Fruit fly (Drosophila melanogaster) whole organism, wandering third instar larva: ENCODE measurements around the gene RabX6.

Experiments used
- Abd-B ChIP-seq: fragments of >200 bp; optimal IDR thresholded peaks from 2 replicates; lab custom pipeline; 2017; ENCODE audit warnings: missing biosample characterization, missing genetic modification characterization
- CG9705 ChIP-seq: fragments of 200-800 bp; sonication (Bioruptor generic); optimal IDR thresholded peaks from 2 replicates; lab custom pipeline; 2018; ENCODE audit warnings: missing biosample characterization, mild to moderate bottlenecking, missing genetic modification characterization
- CrebA ChIP-seq: fragments of 200-800 bp; sonication (Bioruptor generic); optimal IDR thresholded peaks from 2 replicates; lab custom pipeline; 2016; ENCODE audit warnings: missing biosample characterization, mild to moderate bottlenecking, missing genetic modification characterization, borderline replicate concordance
- Dfd ChIP-seq: fragments of >200 bp; optimal IDR thresholded peaks from 2 replicates; lab custom pipeline; 2017; ENCODE audit warnings: missing biosample characterization, missing genetic modification characterization
- Dif ChIP-seq: fragments of 200-275, 200-300 bp; sonication (Bioruptor generic); optimal IDR thresholded peaks from 2 replicates; lab custom pipeline; 2018; ENCODE audit warnings: missing biosample characterization, missing genetic modification characterization; ENCODE audit not compliant: partially characterized antibody
- HLH106 ChIP-seq: fragments of 200-800 bp; optimal IDR thresholded peaks from 3 replicates; lab custom pipeline; 2019; ENCODE audit warnings: missing biosample characterization, mild to moderate bottlenecking, missing genetic modification characterization, moderate library complexity
- Hnf4 ChIP-seq: fragments of 200-800 bp; sonication (Bioruptor generic); optimal IDR thresholded peaks from 2 replicates; lab custom pipeline; 2016; ENCODE audit warnings: missing biosample characterization, mild to moderate bottlenecking, missing genetic modification characterization
- Hr78 ChIP-seq: fragments of >200 bp; optimal IDR thresholded peaks from 2 replicates; lab custom pipeline; 2017; ENCODE audit warnings: missing biosample characterization, missing genetic modification characterization
- Hr83 ChIP-seq: fragments of 200-300 bp; sonication (Bioruptor generic); optimal IDR thresholded peaks from 2 replicates; lab custom pipeline; 2016; ENCODE audit warnings: missing biosample characterization, mild to moderate bottlenecking, missing genetic modification characterization, moderate library complexity; ENCODE audit not compliant: poor library complexity, severe bottlenecking
- Jra ChIP-seq: sonication (Bioruptor generic); optimal IDR thresholded peaks from 2 replicates; lab custom pipeline; 2016; ENCODE audit warnings: missing biosample characterization, missing genetic modification characterization
- Mio ChIP-seq: sonication (Bioruptor generic); optimal IDR thresholded peaks from 2 replicates; lab custom pipeline; 2016; ENCODE audit warnings: missing biosample characterization, missing genetic modification characterization
- Myc ChIP-seq: fragments of >200 bp; optimal IDR thresholded peaks from 2 replicates; lab custom pipeline; 2017
- N ChIP-seq: fragments of >200 bp; optimal IDR thresholded peaks from 2 replicates; lab custom pipeline; 2018; ENCODE audit warnings: missing biosample characterization, missing external identifiers, missing genetic modification characterization
- OdsH ChIP-seq: fragments of 200-800 bp; sonication (Bioruptor generic); optimal IDR thresholded peaks from 2 replicates; lab custom pipeline; 2016; ENCODE audit warnings: missing biosample characterization, mild to moderate bottlenecking, missing genetic modification characterization
- Rel ChIP-seq, 2 experiments: fragments of 200-800 bp; sonication (Bioruptor generic) in 1 of 2; optimal IDR thresholded peaks; 2 replicates in 1 of 2; 3 replicates in 1 of 2; lab custom pipeline; 2016 to 2019; ENCODE audit warnings: mild to moderate bottlenecking in 2 of 2, missing biosample characterization in 2 of 2, missing genetic modification characterization in 2 of 2, moderate library complexity in 1 of 2
- Sp1 ChIP-seq: fragments of 200-800 bp; sonication (Bioruptor generic); optimal IDR thresholded peaks from 3 replicates; lab custom pipeline; 2019; ENCODE audit warnings: missing biosample characterization, mild to moderate bottlenecking, missing genetic modification characterization, moderate library complexity
- Vsx2 ChIP-seq: fragments of 200-300, 225-300 bp; sonication (Bioruptor generic); optimal IDR thresholded peaks from 2 replicates; lab custom pipeline; 2018; ENCODE audit warnings: missing biosample characterization, missing genetic modification characterization; ENCODE audit not compliant: partially characterized antibody
- br ChIP-seq: fragments of 200-800 bp; sonication (Bioruptor generic); optimal IDR thresholded peaks from 2 replicates; lab custom pipeline; 2016; ENCODE audit warnings: missing biosample characterization, missing genetic modification characterization
- brk ChIP-seq: fragments of 200-800 bp; sonication (Bioruptor generic); optimal IDR thresholded peaks from 2 replicates; lab custom pipeline; 2016; ENCODE audit warnings: missing biosample characterization, mild to moderate bottlenecking, missing genetic modification characterization
- dl ChIP-seq, 2 experiments: fragments of 175-275, 200-275 bp in 1 of 2; fragments of 200-275 bp in 1 of 2; sonication (Bioruptor generic); optimal IDR thresholded peaks; lab custom pipeline; 2018; ENCODE audit warnings: mild to moderate bottlenecking in 2 of 2, missing biosample characterization in 2 of 2, missing genetic modification characterization in 2 of 2, moderate library complexity in 2 of 2; ENCODE audit not compliant: partially characterized antibody in 2 of 2, insufficient read depth in 1 of 2
- dmrt93B ChIP-seq: fragments of 200-800 bp; sonication (Bioruptor generic); optimal IDR thresholded peaks from 2 replicates; lab custom pipeline; 2018; ENCODE audit warnings: missing biosample characterization, mild to moderate bottlenecking, missing genetic modification characterization
- dsf ChIP-seq: sonication (Bioruptor generic); optimal IDR thresholded peaks from 2 replicates; lab custom pipeline; 2016; ENCODE audit warnings: missing biosample characterization, missing genetic modification characterization, borderline replicate concordance
- ey ChIP-seq: fragments of 200-800 bp; sonication (Bioruptor generic); optimal IDR thresholded peaks from 2 replicates; lab custom pipeline; 2016; ENCODE audit warnings: missing biosample characterization, missing genetic modification characterization
- fru ChIP-seq: fragments of 200-800 bp; sonication (Bioruptor generic); optimal IDR thresholded peaks from 3 replicates; lab custom pipeline; 2016; ENCODE audit warnings: missing biosample characterization, mild to moderate bottlenecking, missing genetic modification characterization
- h ChIP-seq: fragments of 200-800 bp; sonication (Bioruptor generic); optimal IDR thresholded peaks from 3 replicates; lab custom pipeline; 2016; ENCODE audit warnings: missing biosample characterization, mild to moderate bottlenecking, missing genetic modification characterization
- jim ChIP-seq: fragments of 175-275, 200-325 bp; sonication (Bioruptor generic); optimal IDR thresholded peaks from 2 replicates; lab custom pipeline; 2016; ENCODE audit warnings: missing biosample characterization, mild to moderate bottlenecking, missing genetic modification characterization
- lola ChIP-seq: fragments of >200 bp; optimal IDR thresholded peaks from 2 replicates; lab custom pipeline; 2017; ENCODE audit warnings: missing biosample characterization, missing genetic modification characterization
- pan ChIP-seq: fragments of >200 bp; optimal IDR thresholded peaks from 2 replicates; lab custom pipeline; 2017
- psq ChIP-seq: fragments of 200-800 bp; sonication (Bioruptor generic); optimal IDR thresholded peaks from 3 replicates; lab custom pipeline; 2017; ENCODE audit warnings: missing biosample characterization, mild to moderate bottlenecking, missing genetic modification characterization, moderate library complexity
- rgr ChIP-seq: fragments of 200-800 bp; sonication (Bioruptor generic); optimal IDR thresholded peaks from 3 replicates; lab custom pipeline; 2016; ENCODE audit warnings: missing biosample characterization, mild to moderate bottlenecking, missing genetic modification characterization
- tai ChIP-seq: sonication (Bioruptor generic); optimal IDR thresholded peaks from 2 replicates; lab custom pipeline; 2016; ENCODE audit warnings: missing biosample characterization, missing genetic modification characterization
- usp ChIP-seq: fragments of >200 bp; optimal IDR thresholded peaks from 2 replicates; lab custom pipeline; 2017; ENCODE audit warnings: missing biosample characterization, missing genetic modification characterization
- woc ChIP-seq: sonication (Bioruptor generic); optimal IDR thresholded peaks from 2 replicates; lab custom pipeline; 2016; ENCODE audit warnings: missing biosample characterization, mild to moderate bottlenecking, missing genetic modification characterization

Gene RabX6

dm6 chr3L:684749-685440 lies 5.4 kb upstream of the RabX6 start:
- TF ChIP-seq Mio = no peak
- TF ChIP-seq woc = no peak
- TF ChIP-seq Vsx2 (GFP tag; lab: Kevin White, UChicago) = no peak
- no peak for TF ChIP-seq rgr (GFP tag; lab: Kevin White, UChicago)
- TF ChIP-seq CrebA (GFP tag; lab: Kevin White, UChicago) = no peak
- no peak for TF ChIP-seq pan
- TF ChIP-seq psq (GFP tag; lab: Kevin White, UChicago) = peak; percentile 19
- no peak for TF ChIP-seq h (GFP tag; lab: Kevin White, UChicago)
- TF ChIP-seq HLH106 (tag; lab: Kevin White, UChicago) = peak; percentile 12
- no peak for TF ChIP-seq tai (GFP tag; lab: Kevin White, UChicago)

- TF ChIP-seq CG9705 (GFP tag; lab: Kevin White, UChicago) (no peak), psq (GFP tag; lab: Kevin White, UChicago) (no peak), Hnf4 (GFP tag; lab: Kevin White, UChicago) (no peak), dl (GFP tag; optimal IDR thresholded peaks at IDR 0.05; lab: Kevin White, UChicago; ENCODE audit: insufficient read depth in 1 of 2, partially characterized antibody in 2 of 2) (peak in 1 of 2 experiments; percentile 32), Dif (GFP tag; lab: Kevin White, UChicago) (peak; percentile 90), Vsx2 (GFP tag; lab: Kevin White, UChicago) (peak; percentile 63), tai (GFP tag; lab: Kevin White, UChicago) (no peak), rgr (GFP tag; lab: Kevin White, UChicago) (no peak), jim (GFP tag; lab: Kevin White, UChicago) (no peak)
- TF ChIP-seq, all 38 proteins: peak for 3
These were observed 4.9 kb upstream of the RabX6 start, which contains the start of gene ebd1 for dm6 chr3L:685441-685804. ebd1 (minus strand) TSS chr3L:685549.

dm6 chr3L:687858-688257 lies 2.5 kb upstream of the RabX6 start, which contains the start of gene hiro:
hiro (minus strand) TSS chr3L:687958.
- TF ChIP-seq fru (GFP tag; lab: Kevin White, UChicago) (no peak), Sp1 (GFP tag; lab: Kevin White, UChicago) (no peak), Dif (GFP tag; lab: Kevin White, UChicago) (no peak), usp (no peak), Jra (GFP tag; lab: Kevin White, UChicago) (no peak), N (GFP tag; lab: Kevin White, UChicago) (no peak), Hnf4 (GFP tag; lab: Kevin White, UChicago) (no peak)
- TF ChIP-seq, all 38 proteins: peak for 0

- TF ChIP-seq dmrt93B (no peak), lola (GFP tag; lab: Kevin White, UChicago) (no peak), woc (no peak), Rel (GFP tag; optimal IDR thresholded peaks at IDR 0.05; lab: Kevin White, UChicago) (no peak), Rel (tag; optimal IDR thresholded peaks at IDR 0.05; lab: Kevin White, UChicago) (peak; percentile 31)
- TF ChIP-seq, all 38 proteins: peak for 1
These were observed 2.4 kb downstream of the RabX6 start, which contains the start of gene Vti1a for dm6 chr3L:692699-693098. Vti1a (minus strand) TSS chr3L:692919.

dm6 chr3L:695510-695909 lies 5.2 kb downstream of the RabX6 start:
- TF ChIP-seq Jra (GFP tag; lab: Kevin White, UChicago) = no peak
- no peak for TF ChIP-seq rgr (GFP tag; lab: Kevin White, UChicago)
- no peak for TF ChIP-seq jim (GFP tag; lab: Kevin White, UChicago)
- TF ChIP-seq HLH106 (tag; lab: Kevin White, UChicago) = no peak
- no peak for TF ChIP-seq Hr83
- TF ChIP-seq Abd-B (GFP tag; lab: Kevin White, UChicago) = no peak
- TF ChIP-seq Vsx2 (GFP tag; lab: Kevin White, UChicago) = no peak

- TF ChIP-seq Vsx2 (GFP tag; lab: Kevin White, UChicago) (no peak), Hr78 (GFP tag; lab: Kevin White, UChicago) (no peak), CG9705 (GFP tag; lab: Kevin White, UChicago) (peak; percentile 67), ey (peak; percentile 71), h (GFP tag; lab: Kevin White, UChicago) (peak; percentile 92), tai (GFP tag; lab: Kevin White, UChicago) (no peak), Sp1 (GFP tag; lab: Kevin White, UChicago) (peak; percentile 88), Hr83 (peak; percentile 16), HLH106 (tag; lab: Kevin White, UChicago) (peak; percentile 90), Dfd (GFP tag; lab: Kevin White, UChicago) (no peak), CrebA (GFP tag; lab: Kevin White, UChicago) (no peak), brk (no peak), Jra (GFP tag; lab: Kevin White, UChicago) (peak; percentile 37), Myc (lab: Kevin White, UChicago) (no peak), br (GFP tag; lab: Kevin White, UChicago) (peak; percentile 67), pan (no peak), OdsH (GFP tag; lab: Kevin White, UChicago) (peak; percentile 84), woc (peak; percentile 65), lola (GFP tag; lab: Kevin White, UChicago) (no peak), dsf (GFP tag; lab: Kevin White, UChicago) (peak; percentile 9), Mio (no peak), Abd-B (GFP tag; lab: Kevin White, UChicago) (no peak)
These were observed 6.2 kb downstream of the RabX6 start for dm6 chr3L:696404-697054.
